Fruit fly (Drosophila melanogaster): ENCODE measurements around the gene CG17564.

CG17564 gene

DNA sequence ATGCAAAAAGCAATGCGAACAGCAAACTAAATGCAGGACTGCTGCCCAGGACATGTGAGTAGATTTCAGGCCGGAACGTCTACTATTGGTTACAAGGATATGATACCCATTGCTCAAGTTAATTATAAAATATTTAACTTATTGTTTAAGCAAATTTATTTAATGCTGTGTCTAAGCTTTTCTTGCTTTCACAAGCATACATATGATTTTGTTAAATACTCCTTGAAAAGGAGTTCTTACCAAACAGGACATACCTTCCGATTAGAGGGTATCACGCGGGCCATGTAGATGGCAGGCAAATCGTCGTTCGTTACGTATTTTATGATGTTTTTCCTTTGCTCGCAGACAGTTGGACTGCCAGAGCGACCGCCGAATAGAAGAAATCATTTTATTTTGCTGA, 14.2 kb downstream of the CG17564 start:
- TF ChIP-seq CG14655 (GFP tag; optimal IDR thresholded peaks at IDR 0.05) (peak; percentile 10), CG10348 (GFP tag; IDR thresholded peaks at IDR 0.05) (no peak), CG12605 (GFP tag; IDR thresholded peaks at IDR 0.05) (no peak), CG15710 (tag; optimal IDR thresholded peaks at IDR 0.05) (peak; percentile 29), CG8159 (tag; optimal IDR thresholded peaks at IDR 0.05) (peak; percentile 25)

DNA sequence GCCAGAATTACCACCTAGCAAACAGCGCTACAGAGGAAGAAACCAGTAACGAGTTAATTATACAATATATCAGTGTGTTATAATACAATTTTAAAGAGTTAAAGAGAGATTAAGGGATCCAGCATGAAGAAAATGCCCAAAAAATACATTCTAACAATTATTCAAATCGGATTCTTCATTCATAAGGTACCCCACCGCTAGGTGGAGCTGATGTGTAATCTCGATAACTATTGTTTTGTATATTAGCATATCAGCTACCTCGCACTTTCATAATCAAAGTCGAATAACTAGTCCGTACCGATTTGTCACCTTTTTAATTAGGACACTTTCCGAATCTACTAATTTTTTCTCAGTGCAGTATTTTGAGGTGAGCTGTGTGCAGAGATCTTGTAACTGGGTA, 29.0 kb downstream of the CG17564 start:
- TF ChIP-seq CG32121 (GFP tag; IDR thresholded peaks at IDR 0.05) (no peak), gl (tag; optimal IDR thresholded peaks at IDR 0.05) (no peak), D1 (tag; optimal IDR thresholded peaks at IDR 0.05) (no peak), rn (GFP tag; IDR thresholded peaks at IDR 0.05) (no peak), CG15710 (tag; optimal IDR thresholded peaks at IDR 0.05) (peak; percentile 4), CG4496 (GFP tag; IDR thresholded peaks at IDR 0.05) (no peak), CG8159 (tag; optimal IDR thresholded peaks at IDR 0.05) (peak; percentile 19), Ets98B (GFP tag; IDR thresholded peaks at IDR 0.05) (no peak), CG14655 (GFP tag; optimal IDR thresholded peaks at IDR 0.05) (peak; percentile 43), CG13204 (GFP tag; optimal IDR thresholded peaks at IDR 0.05) (no peak), CG9948 (tag; optimal IDR thresholded peaks at IDR 0.05) (peak; percentile 13), CG10348 (GFP tag; IDR thresholded peaks at IDR 0.05) (no peak), Pif1A (GFP tag; optimal IDR thresholded peaks at IDR 0.05) (peak; percentile 0), fd96Ca (GFP tag; IDR thresholded peaks at IDR 0.05) (no peak), Snoo (tag; optimal IDR thresholded peaks at IDR 0.05) (no peak), CG8301 (tag; optimal IDR thresholded peaks at IDR 0.05) (peak; percentile 34), CG12605 (GFP tag; IDR thresholded peaks at IDR 0.05) (no peak), CG17806 (tag; optimal IDR thresholded peaks at IDR 0.05) (no peak), EcR (GFP tag; optimal IDR thresholded peaks at IDR 0.05) (no peak), CG34367 (tag; optimal IDR thresholded peaks at IDR 0.05) (no peak), Pif1B (GFP tag; optimal IDR thresholded peaks at IDR 0.05) (no peak)

DNA sequence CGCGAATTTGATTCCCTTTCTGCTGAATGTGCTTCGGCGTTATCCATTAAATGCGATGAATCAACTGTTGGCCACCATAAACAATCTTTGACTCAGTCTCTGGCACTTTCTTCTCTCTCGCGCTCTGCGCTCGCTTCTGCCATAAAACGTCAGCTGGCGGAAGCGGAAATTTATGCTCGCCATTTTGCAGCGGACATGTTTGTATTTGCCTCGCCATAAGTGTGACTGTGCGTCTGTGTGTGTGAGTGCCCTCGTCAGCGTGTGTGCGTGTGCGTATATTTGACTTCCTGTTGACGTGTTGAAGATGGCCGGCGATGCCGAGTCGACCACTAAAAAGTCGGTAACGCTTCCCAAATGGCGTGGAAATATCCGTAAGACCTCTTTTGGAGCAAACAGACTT, 36.2 kb downstream of the CG17564 start:
- no peak for TF ChIP-seq Ets98B (GFP tag; IDR thresholded peaks at IDR 0.05)

DNA sequence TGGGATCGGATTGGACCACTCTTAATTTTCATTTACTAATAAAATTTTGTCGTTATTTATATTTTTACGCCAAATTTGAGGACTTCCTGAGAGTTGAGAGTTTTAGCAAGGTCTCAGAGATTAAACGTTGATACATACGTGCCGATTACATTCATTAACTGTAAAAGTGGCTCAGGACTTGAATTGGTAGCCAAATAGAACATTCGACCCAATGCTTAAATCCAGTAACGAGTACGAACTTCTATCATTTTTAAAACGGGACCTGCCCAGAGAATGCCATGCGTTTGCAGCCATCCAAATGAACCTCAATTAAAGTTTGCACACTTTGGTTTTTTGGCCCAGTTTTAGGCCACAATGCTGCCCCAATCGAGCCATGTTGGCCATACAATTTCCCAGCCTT, 37.6 kb downstream of the CG17564 start, which contains the start of gene CG31797:
TSS of gene CG31797 (minus strand) at position 101 of the 400 bp plus-strand sequence.
- no peak for TF ChIP-seq Pif1B (GFP tag; optimal IDR thresholded peaks at IDR 0.05)
- no peak for TF ChIP-seq fd96Ca (GFP tag; IDR thresholded peaks at IDR 0.05)
- TF ChIP-seq CG10348 (GFP tag; IDR thresholded peaks at IDR 0.05) = no peak
- TF ChIP-seq CG34367 (tag; optimal IDR thresholded peaks at IDR 0.05) = no peak
- TF ChIP-seq Pif1A (GFP tag; optimal IDR thresholded peaks at IDR 0.05) = no peak
- TF ChIP-seq CG9948 (tag; optimal IDR thresholded peaks at IDR 0.05) = no peak
- no peak for TF ChIP-seq CG17806 (tag; optimal IDR thresholded peaks at IDR 0.05)
- no peak for TF ChIP-seq rn (GFP tag; IDR thresholded peaks at IDR 0.05)
- no peak for TF ChIP-seq CG4496 (GFP tag; IDR thresholded peaks at IDR 0.05)
- no peak for TF ChIP-seq CG14655 (GFP tag; optimal IDR thresholded peaks at IDR 0.05)
- no peak for TF ChIP-seq CG13204 (GFP tag; optimal IDR thresholded peaks at IDR 0.05)
- no peak for TF ChIP-seq gl (tag; optimal IDR thresholded peaks at IDR 0.05)
- TF ChIP-seq CG8301 (tag; optimal IDR thresholded peaks at IDR 0.05) = no peak
- no peak for TF ChIP-seq Ets98B (GFP tag; IDR thresholded peaks at IDR 0.05)
- TF ChIP-seq Snoo (tag; optimal IDR thresholded peaks at IDR 0.05) = no peak
- no peak for TF ChIP-seq EcR (GFP tag; optimal IDR thresholded peaks at IDR 0.05)
- TF ChIP-seq CG12605 (GFP tag; IDR thresholded peaks at IDR 0.05) = no peak
- TF ChIP-seq CG8159 (tag; optimal IDR thresholded peaks at IDR 0.05) = no peak
- no peak for TF ChIP-seq D1 (tag; optimal IDR thresholded peaks at IDR 0.05)
- no peak for TF ChIP-seq CG32121 (GFP tag; IDR thresholded peaks at IDR 0.05)

DNA sequence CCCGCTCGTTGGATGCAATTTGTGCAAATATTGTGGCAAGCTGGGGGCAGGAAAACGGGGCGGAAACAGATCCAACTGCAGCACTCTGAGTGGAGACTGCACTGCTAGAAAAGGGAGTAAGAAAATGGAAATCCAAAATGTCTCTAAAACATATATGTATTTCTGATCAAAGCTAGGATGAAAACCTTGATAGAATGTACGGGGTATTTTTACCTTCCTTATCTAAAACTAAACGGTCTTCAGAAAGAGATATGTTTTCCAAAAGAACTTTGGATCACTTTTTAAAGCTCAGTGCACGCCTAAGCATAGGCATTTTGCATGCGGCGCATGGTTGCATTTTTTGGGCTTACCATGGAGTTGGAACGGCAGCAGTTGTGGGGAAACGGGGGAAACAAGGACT, 45.7 kb downstream of the CG17564 start:
- peak; percentile 35 for TF ChIP-seq CG9948 (tag; optimal IDR thresholded peaks at IDR 0.05)
- peak; percentile 6 for TF ChIP-seq CG34367 (tag; optimal IDR thresholded peaks at IDR 0.05)
- peak; percentile 64 for TF ChIP-seq CG8159 (tag; optimal IDR thresholded peaks at IDR 0.05)
- peak; percentile 39 for TF ChIP-seq CG15710 (tag; optimal IDR thresholded peaks at IDR 0.05)
- no peak for TF ChIP-seq CG4496 (GFP tag; IDR thresholded peaks at IDR 0.05)
- peak; percentile 16 for TF ChIP-seq Pif1A (GFP tag; optimal IDR thresholded peaks at IDR 0.05)
- no peak for TF ChIP-seq Ets98B (GFP tag; IDR thresholded peaks at IDR 0.05)
- TF ChIP-seq CG8301 (tag; optimal IDR thresholded peaks at IDR 0.05) = peak; percentile 10
- TF ChIP-seq CG14655 (GFP tag; optimal IDR thresholded peaks at IDR 0.05) = peak; percentile 44
- TF ChIP-seq fd96Ca (GFP tag; IDR thresholded peaks at IDR 0.05) = peak; percentile 38; the same call in 1 of the 3 replicates
- no peak for TF ChIP-seq CG10348 (GFP tag; IDR thresholded peaks at IDR 0.05)
- no peak for TF ChIP-seq rn (GFP tag; IDR thresholded peaks at IDR 0.05)

DNA sequence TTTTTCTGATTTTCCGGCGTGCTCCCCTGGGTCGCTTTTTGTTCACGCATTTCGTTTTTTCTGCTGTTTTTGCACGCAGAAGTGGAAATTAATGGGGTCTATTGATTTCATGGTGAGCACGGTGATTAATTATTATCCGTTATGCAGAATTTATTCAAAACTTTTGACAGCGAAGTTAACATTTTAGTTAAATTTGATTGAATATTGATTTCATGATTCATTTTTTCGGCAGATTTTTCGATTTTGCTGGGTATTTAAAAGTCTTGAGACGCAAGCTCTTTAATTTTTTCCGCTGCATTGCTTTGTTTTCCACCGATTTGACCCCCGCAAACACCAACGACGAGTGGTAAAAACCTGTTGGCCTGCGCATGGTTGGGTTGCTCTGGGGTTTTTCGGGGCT, 47.3 kb downstream of the CG17564 start:
- 0 out of 2 replicates have a peak, but pooled peaks have one; percentile 45 for TF ChIP-seq CG10348 (GFP tag; IDR thresholded peaks at IDR 0.05)
- peak; percentile 20 for TF ChIP-seq CG8301 (tag; optimal IDR thresholded peaks at IDR 0.05)
- no peak for TF ChIP-seq CG15710 (tag; optimal IDR thresholded peaks at IDR 0.05)
- TF ChIP-seq CG34367 (tag; optimal IDR thresholded peaks at IDR 0.05) = no peak
- TF ChIP-seq fd96Ca (GFP tag; IDR thresholded peaks at IDR 0.05) = peak; percentile 80
- no peak for TF ChIP-seq CG13204 (GFP tag; optimal IDR thresholded peaks at IDR 0.05)
- TF ChIP-seq CG14655 (GFP tag; optimal IDR thresholded peaks at IDR 0.05) = peak; percentile 47
- no peak for TF ChIP-seq gl (tag; optimal IDR thresholded peaks at IDR 0.05)
- peak; percentile 11 for TF ChIP-seq CG9948 (tag; optimal IDR thresholded peaks at IDR 0.05)
- peak; percentile 30 for TF ChIP-seq CG8159 (tag; optimal IDR thresholded peaks at IDR 0.05)
- TF ChIP-seq CG17806 (tag; optimal IDR thresholded peaks at IDR 0.05) = peak; percentile 21
- TF ChIP-seq Pif1B (GFP tag; optimal IDR thresholded peaks at IDR 0.05) = peak; percentile 43
- TF ChIP-seq Ets98B (GFP tag; IDR thresholded peaks at IDR 0.05) = peak; percentile 83
- no peak for TF ChIP-seq Snoo (tag; optimal IDR thresholded peaks at IDR 0.05)
- TF ChIP-seq rn (GFP tag; IDR thresholded peaks at IDR 0.05) = peak; percentile 48; the same call in 1 of the 2 replicates
- no peak for TF ChIP-seq D1 (tag; optimal IDR thresholded peaks at IDR 0.05)
- TF ChIP-seq CG12605 (GFP tag; IDR thresholded peaks at IDR 0.05) = peak; percentile 58
- TF ChIP-seq CG32121 (GFP tag; IDR thresholded peaks at IDR 0.05) = peak; percentile 79; the same call in 1 of the 2 replicates
- no peak for TF ChIP-seq EcR (GFP tag; optimal IDR thresholded peaks at IDR 0.05)
- peak; percentile 80 for TF ChIP-seq CG4496 (GFP tag; IDR thresholded peaks at IDR 0.05)
- TF ChIP-seq Pif1A (GFP tag; optimal IDR thresholded peaks at IDR 0.05) = peak; percentile 50

Measured in whole organism, pupa.